Fruit fly (Drosophila melanogaster): ENCODE results near the gene CG33159.

dm6 chr3L:3218859-3219258 lies 14.6 kb upstream of the CG33159 start, which contains the start of the genes hob and nSMase:
- no peak for TF ChIP-seq psq (optimal IDR thresholded peaks at IDR 0.05)
- TF ChIP-seq Sin3A (optimal IDR thresholded peaks at IDR 0.05): no peak
- no peak for TF ChIP-seq insv (optimal IDR thresholded peaks at IDR 0.05)
